1 fruit fly cellular context compared by ENCODE assay signal in genomic region chr3L:20792693-20793092, dm6.
A peak's percentile ranks its signal among the peaks of the same experiment; 100 is the strongest.
TF ChIP-seq lines count a peak whose summit lies in the region.

Gene Six4, minus strand, starts transcription at chr3L:20792777.

TF ChIP-seq in whole organism, embryonic, 481 proteins besides CTCF, POLR2A, EP300 and RAD21 (continued from another document and continues in another):
- TF ChIP-seq peb (GFP tag; IDR thresholded peaks at IDR 0.05; lab: Robert Waterston, UW) (no peak), CG7928 (GFP tag; optimal IDR thresholded peaks at IDR 0.05; lab: Kevin White, UChicago) (no peak), CG32767 (GFP tag; IDR thresholded peaks at IDR 0.05; lab: Robert Waterston, UW) (no peak), CG11695 (GFP tag; IDR thresholded peaks at IDR 0.05; lab: Robert Waterston, UW) (no peak), Mad (GFP tag; optimal IDR thresholded peaks at IDR 0.05; lab: Kevin White, UChicago) (no peak), Lim3 (GFP tag; IDR thresholded peaks at IDR 0.05; lab: Robert Waterston, UW) (no peak), twi (tag; optimal IDR thresholded peaks at IDR 0.05; lab: Kevin White, UChicago) (peak; percentile 18), Deaf1 (tag; optimal IDR thresholded peaks at IDR 0.05; lab: Kevin White, UChicago) (no peak), sqz (GFP tag; optimal IDR thresholded peaks at IDR 0.05; lab: Kevin White, UChicago) (peak; percentile 54), fu2 (GFP tag; optimal IDR thresholded peaks at IDR 0.05; lab: Kevin White, UChicago) (no peak), CG1233 (GFP tag; optimal IDR thresholded peaks at IDR 0.05; lab: Kevin White, UChicago) (peak; percentile 20), CG15011 (GFP tag; optimal IDR thresholded peaks at IDR 0.05; lab: Kevin White, UChicago) (no peak), cato (GFP tag; optimal IDR thresholded peaks at IDR 0.05; lab: Kevin White, UChicago; ENCODE audit: borderline replicate concordance) (no peak), Hey (tag; optimal IDR thresholded peaks at IDR 0.05; lab: Kevin White, UChicago) (no peak), cwo (GFP tag; optimal IDR thresholded peaks at IDR 0.05; lab: Kevin White, UChicago) (no peak), CG5953 (GFP tag; IDR thresholded peaks at IDR 0.05; lab: Robert Waterston, UW) (no peak), Fer1 (GFP tag; optimal IDR thresholded peaks at IDR 0.05; lab: Kevin White, UChicago) (no peak), CG14014 (GFP tag; IDR thresholded peaks at IDR 0.05; lab: Robert Waterston, UW) (no peak), Bteb2 (GFP tag; optimal IDR thresholded peaks at IDR 0.05; lab: Kevin White, UChicago) (no peak), zen (tag; optimal IDR thresholded peaks at IDR 0.05; lab: Kevin White, UChicago) (peak; percentile 28), CG4707 (GFP tag; optimal IDR thresholded peaks at IDR 0.05; lab: Kevin White, UChicago) (no peak), CG14667 (GFP tag; IDR thresholded peaks at IDR 0.05; lab: Robert Waterston, UW) (no peak), CG14050 (GFP tag; IDR thresholded peaks at IDR 0.05; lab: Robert Waterston, UW) (no peak), Elba2 (GFP tag; optimal IDR thresholded peaks at IDR 0.05; lab: Kevin White, UChicago) (no peak), CG12219 (GFP tag; optimal IDR thresholded peaks at IDR 0.05; lab: Kevin White, UChicago) (peak; percentile 15), CG31388 (GFP tag; optimal IDR thresholded peaks at IDR 0.05; lab: Kevin White, UChicago) (no peak), CG15601 (tag; optimal IDR thresholded peaks at IDR 0.05; lab: Kevin White, UChicago) (no peak), CG8089 (GFP tag; optimal IDR thresholded peaks at IDR 0.05; lab: Kevin White, UChicago) (no peak), ATbp (GFP tag; optimal IDR thresholded peaks at IDR 0.05; lab: Kevin White, UChicago) (no peak), HHEX (GFP tag; optimal IDR thresholded peaks at IDR 0.05; lab: Kevin White, UChicago) (no peak), mam (GFP tag; optimal IDR thresholded peaks at IDR 0.05; lab: Kevin White, UChicago) (no peak), ci (GFP tag; IDR thresholded peaks at IDR 0.05; lab: Robert Waterston, UW) (peak; percentile 59; the same call in 2 of the 3 replicates), ro (GFP tag; IDR thresholded peaks at IDR 0.05; lab: Robert Waterston, UW) (no peak), Camta (GFP tag; optimal IDR thresholded peaks at IDR 0.05; lab: Kevin White, UChicago) (no peak), unc-4 (GFP tag; IDR thresholded peaks at IDR 0.05; lab: Robert Waterston, UW; ENCODE audit: partially characterized antibody) (no peak), CG14965 (GFP tag; optimal IDR thresholded peaks at IDR 0.05; lab: Kevin White, UChicago; ENCODE audit: borderline replicate concordance) (no peak), vnd (GFP tag; IDR thresholded peaks at IDR 0.05; lab: Robert Waterston, UW; ENCODE audit: partially characterized antibody) (no peak), CG12391 (tag; optimal IDR thresholded peaks at IDR 0.05; lab: Kevin White, UChicago) (no peak), lab (GFP tag; optimal IDR thresholded peaks at IDR 0.05; lab: Kevin White, UChicago) (no peak), phol (tag; optimal IDR thresholded peaks at IDR 0.05; lab: Kevin White, UChicago) (peak; percentile 56), TFAM (GFP tag; optimal IDR thresholded peaks at IDR 0.05; lab: Kevin White, UChicago) (no peak), Atf6 (GFP tag; IDR thresholded peaks at IDR 0.05; lab: Robert Waterston, UW) (no peak), CG10979 (tag; optimal IDR thresholded peaks at IDR 0.05; lab: Kevin White, UChicago) (peak; percentile 13), CG9876 (GFP tag; optimal IDR thresholded peaks at IDR 0.05; lab: Kevin White, UChicago) (no peak), grn (GFP tag; optimal IDR thresholded peaks at IDR 0.05; lab: Kevin White, UChicago) (no peak), Xbp1 (GFP tag; optimal IDR thresholded peaks at IDR 0.05; lab: Kevin White, UChicago) (no peak), CG8388 (GFP tag; optimal IDR thresholded peaks at IDR 0.05; lab: Kevin White, UChicago) (peak; percentile 27), CG32532 (GFP tag; IDR thresholded peaks at IDR 0.05; lab: Robert Waterston, UW) (no peak), CG13287 (GFP tag; IDR thresholded peaks at IDR 0.05; lab: Robert Waterston, UW; ENCODE audit: partially characterized antibody) (no peak), row (GFP tag; IDR thresholded peaks at IDR 0.05; lab: Robert Waterston, UW) (no peak), Hr78 (GFP tag; optimal IDR thresholded peaks at IDR 0.05; lab: Kevin White, UChicago) (no peak), CG10321 (GFP tag; IDR thresholded peaks at IDR 0.05; lab: Robert Waterston, UW) (no peak), ase (GFP tag; IDR thresholded peaks at IDR 0.05; lab: Robert Waterston, UW) (no peak), odd (GFP tag; optimal IDR thresholded peaks at IDR 0.05; lab: Kevin White, UChicago) (no peak), CG12155 (GFP tag; optimal IDR thresholded peaks at IDR 0.05; lab: Kevin White, UChicago) (no peak), CG18764 (GFP tag; optimal IDR thresholded peaks at IDR 0.05; lab: Kevin White, UChicago) (no peak), Kr (GFP tag; optimal IDR thresholded peaks at IDR 0.05; lab: Kevin White, UChicago) (peak; percentile 54), pan (optimal IDR thresholded peaks at IDR 0.05; lab: Kevin White, UChicago) (no peak), pan (GFP tag; optimal IDR thresholded peaks at IDR 0.05 in 1 of 2, IDR thresholded peaks at IDR 0.05 in 1 of 2) (no peak), CG12299 (tag; optimal IDR thresholded peaks at IDR 0.05; lab: Kevin White, UChicago) (no peak), Adf1 (GFP tag; IDR thresholded peaks at IDR 0.05; lab: Robert Waterston, UW) (no peak), run (tag; optimal IDR thresholded peaks at IDR 0.05; lab: Kevin White, UChicago) (no peak), NfI (GFP tag; optimal IDR thresholded peaks at IDR 0.05; lab: Kevin White, UChicago) (no peak), mirr (GFP tag; optimal IDR thresholded peaks at IDR 0.05; lab: Kevin White, UChicago) (no peak), her (GFP tag; optimal IDR thresholded peaks at IDR 0.05; lab: Kevin White, UChicago) (no peak), Xrp1 (GFP tag; IDR thresholded peaks at IDR 0.05; lab: Robert Waterston, UW) (no peak), CG17829 (tag; optimal IDR thresholded peaks at IDR 0.05; lab: Kevin White, UChicago) (peak; percentile 41), CG30403 (GFP tag; optimal IDR thresholded peaks at IDR 0.05; lab: Kevin White, UChicago) (no peak), HLHmδ (GFP tag; optimal IDR thresholded peaks at IDR 0.05; lab: Kevin White, UChicago) (peak; percentile 96), exex (tag; optimal IDR thresholded peaks at IDR 0.05; lab: Kevin White, UChicago) (no peak), CG16863 (GFP tag; optimal IDR thresholded peaks at IDR 0.05; lab: Kevin White, UChicago) (no peak), slbo (GFP tag; IDR thresholded peaks at IDR 0.05; lab: Robert Waterston, UW) (no peak), pnt (GFP tag; optimal IDR thresholded peaks at IDR 0.05; lab: Kevin White, UChicago) (no peak), Ssrp (tag; optimal IDR thresholded peaks at IDR 0.05; lab: Kevin White, UChicago) (no peak), HLH54F (GFP tag; optimal IDR thresholded peaks at IDR 0.05; lab: Kevin White, UChicago) (no peak), scrt (GFP tag; optimal IDR thresholded peaks at IDR 0.05; lab: Kevin White, UChicago) (no peak), Side (GFP tag; optimal IDR thresholded peaks at IDR 0.05; lab: Kevin White, UChicago) (no peak), grau (tag; optimal IDR thresholded peaks at IDR 0.05; lab: Kevin White, UChicago) (no peak), Hr51 (GFP tag; optimal IDR thresholded peaks at IDR 0.05; lab: Kevin White, UChicago) (no peak), CG14860 (GFP tag; IDR thresholded peaks at IDR 0.05; lab: Robert Waterston, UW; ENCODE audit: partially characterized antibody) (no peak), pros (GFP tag; optimal IDR thresholded peaks at IDR 0.05; lab: Kevin White, UChicago) (peak; percentile 26), ato (GFP tag; IDR thresholded peaks at IDR 0.05; lab: Robert Waterston, UW; ENCODE audit: partially characterized antibody) (no peak), psq (GFP tag; optimal IDR thresholded peaks at IDR 0.05; lab: Kevin White, UChicago) (no peak), Ada2b (GFP tag; IDR thresholded peaks at IDR 0.05; lab: Robert Waterston, UW) (no peak), ind (GFP tag; optimal IDR thresholded peaks at IDR 0.05; lab: Kevin White, UChicago) (no peak), zf30C (GFP tag; optimal IDR thresholded peaks at IDR 0.05; lab: Kevin White, UChicago) (no peak), tin (GFP tag; optimal IDR thresholded peaks at IDR 0.05; lab: Kevin White, UChicago) (no peak), zfh1 (GFP tag; IDR thresholded peaks at IDR 0.05; lab: Robert Waterston, UW) (no peak), ranshi (GFP tag; IDR thresholded peaks at IDR 0.05; lab: Robert Waterston, UW) (no peak), z (GFP tag; IDR thresholded peaks at IDR 0.05; lab: Robert Waterston, UW) (no peak), CG14710 (tag; optimal IDR thresholded peaks at IDR 0.05; lab: Kevin White, UChicago) (peak; percentile 24), gcm2 (GFP tag; optimal IDR thresholded peaks at IDR 0.05; lab: Kevin White, UChicago) (no peak), CG16815 (GFP tag; optimal IDR thresholded peaks at IDR 0.05; lab: Kevin White, UChicago) (no peak), caup (GFP tag; optimal IDR thresholded peaks at IDR 0.05; lab: Kevin White, UChicago; ENCODE audit: severe bottlenecking) (no peak), CG3995 (GFP tag; optimal IDR thresholded peaks at IDR 0.05; lab: Kevin White, UChicago) (no peak), CG15269 (tag; optimal IDR thresholded peaks at IDR 0.05; lab: Kevin White, UChicago) (no peak), jing (GFP tag; optimal IDR thresholded peaks at IDR 0.05; lab: Kevin White, UChicago) (no peak), CG7372 (GFP tag; IDR thresholded peaks at IDR 0.05; lab: Robert Waterston, UW) (no peak), maf-S (GFP tag; optimal IDR thresholded peaks at IDR 0.05; lab: Kevin White, UChicago) (no peak), abd-A (tag; optimal IDR thresholded peaks at IDR 0.05; lab: Kevin White, UChicago) (no peak), aop (GFP tag; IDR thresholded peaks at IDR 0.05; lab: Robert Waterston, UW) (no peak), CG4820 (GFP tag; optimal IDR thresholded peaks at IDR 0.05; lab: Kevin White, UChicago) (no peak), so (GFP tag; IDR thresholded peaks at IDR 0.05; lab: Robert Waterston, UW) (peak; percentile 64; the same call in 1 of the 3 replicates), CG12104 (GFP tag; optimal IDR thresholded peaks at IDR 0.05; lab: Kevin White, UChicago) (no peak), bbx (GFP tag; IDR thresholded peaks at IDR 0.05; lab: Robert Waterston, UW; ENCODE audit: partially characterized antibody) (no peak), CG18262 (tag; optimal IDR thresholded peaks at IDR 0.05; lab: Kevin White, UChicago) (no peak), Max (GFP tag; optimal IDR thresholded peaks at IDR 0.05; lab: Kevin White, UChicago) (no peak), CG2116 (GFP tag; optimal IDR thresholded peaks at IDR 0.05; lab: Kevin White, UChicago) (no peak), bowl (GFP tag; IDR thresholded peaks at IDR 0.05; lab: Robert Waterston, UW) (no peak), CG3838 (GFP tag; optimal IDR thresholded peaks at IDR 0.05; lab: Kevin White, UChicago) (no peak), CG4328 (GFP tag; optimal IDR thresholded peaks at IDR 0.05; lab: Kevin White, UChicago) (peak; percentile 7), tio (GFP tag; optimal IDR thresholded peaks at IDR 0.05; lab: Kevin White, UChicago) (no peak), usp (GFP tag; optimal IDR thresholded peaks at IDR 0.05; lab: Kevin White, UChicago) (no peak), slou (GFP tag; optimal IDR thresholded peaks at IDR 0.05; lab: Kevin White, UChicago) (no peak), NK7.1 (GFP tag; optimal IDR thresholded peaks at IDR 0.05; lab: Kevin White, UChicago) (no peak), p53 (GFP tag; optimal IDR thresholded peaks at IDR 0.05; lab: Kevin White, UChicago) (no peak), ems (GFP tag; optimal IDR thresholded peaks at IDR 0.05; lab: Kevin White, UChicago) (no peak), CG6813 (GFP tag; optimal IDR thresholded peaks at IDR 0.05; lab: Kevin White, UChicago) (peak; percentile 49), CG11504 (tag; optimal IDR thresholded peaks at IDR 0.05; lab: Kevin White, UChicago) (no peak), CG2202 (tag; optimal IDR thresholded peaks at IDR 0.05; lab: Kevin White, UChicago) (no peak), HLH3B (GFP tag; IDR thresholded peaks at IDR 0.05; lab: Robert Waterston, UW) (no peak), Rx (GFP tag; IDR thresholded peaks at IDR 0.05; lab: Robert Waterston, UW) (no peak), CHES-1-like (GFP tag; optimal IDR thresholded peaks at IDR 0.05; lab: Kevin White, UChicago) (no peak), inv (GFP tag; IDR thresholded peaks at IDR 0.05; lab: Robert Waterston, UW; ENCODE audit: partially characterized antibody) (no peak), GATAe (GFP tag; conservative IDR thresholded peaks at IDR 0.05; lab: Robert Waterston, UW) (no peak), NC2β (GFP tag; optimal IDR thresholded peaks at IDR 0.05; lab: Kevin White, UChicago) (no peak), B-H2 (GFP tag; optimal IDR thresholded peaks at IDR 0.05; lab: Kevin White, UChicago) (no peak), CG12744 (GFP tag; optimal IDR thresholded peaks at IDR 0.05; lab: Kevin White, UChicago) (no peak), Scr (GFP tag; IDR thresholded peaks at IDR 0.05; lab: Robert Waterston, UW; ENCODE audit: partially characterized antibody) (no peak), CG12659 (GFP tag; optimal IDR thresholded peaks at IDR 0.05; lab: Kevin White, UChicago) (no peak), CG11560 (tag; IDR thresholded peaks at IDR 0.05; lab: Robert Waterston, UW) (no peak), dmrt99B (tag; optimal IDR thresholded peaks at IDR 0.05; lab: Kevin White, UChicago) (no peak), CG12942 (GFP tag; optimal IDR thresholded peaks at IDR 0.05; lab: Kevin White, UChicago) (no peak), CG34422 (GFP tag; IDR thresholded peaks at IDR 0.05; lab: Robert Waterston, UW) (no peak), CG10543 (GFP tag; optimal IDR thresholded peaks at IDR 0.05; lab: Kevin White, UChicago) (no peak), trh (GFP tag; optimal IDR thresholded peaks at IDR 0.05; lab: Kevin White, UChicago) (no peak), CG17361 (GFP tag; IDR thresholded peaks at IDR 0.05; lab: Robert Waterston, UW) (no peak), Hmr (GFP tag; optimal IDR thresholded peaks at IDR 0.05; lab: Kevin White, UChicago) (no peak), CG17568 (GFP tag; optimal IDR thresholded peaks at IDR 0.05; lab: Kevin White, UChicago) (no peak), wek (GFP tag; optimal IDR thresholded peaks at IDR 0.05; lab: Kevin White, UChicago) (peak; percentile 53)
